Fruit fly (Drosophila melanogaster): ENCODE results near the gene IM33.

- TF ChIP-seq fd85E (GFP tag; optimal IDR thresholded peaks at IDR 0.05) (no peak), Lpt (GFP tag; optimal IDR thresholded peaks at IDR 0.05) (no peak), CG16779 (tag; optimal IDR thresholded peaks at IDR 0.05) (no peak), Eip75B (GFP tag; optimal IDR thresholded peaks at IDR 0.05) (no peak), CG8319 (GFP tag; optimal IDR thresholded peaks at IDR 0.05) (no peak), Eip93F (GFP tag; optimal IDR thresholded peaks at IDR 0.05) (no peak), Ets96B (tag; optimal IDR thresholded peaks at IDR 0.05) (no peak)
Measured at dm6 chr2L:3701526-3701925, 5.1 kb upstream of the IM33 start, which contains the start of gene CG43145.
